Worm (Caenorhabditis elegans) whole organism, L4 larva: ENCODE data around the gene fnta-1.

Experiments
- aly-2 ChIP-seq: sonication (generic microtip); optimal IDR thresholded peaks from 2 replicates; lab custom pipeline; 2018; ENCODE audit warnings: missing biosample characterization, missing genetic modification characterization
- egl-27 ChIP-seq: sonication (generic microtip); optimal IDR thresholded peaks from 3 replicates; lab custom pipeline; 2017; ENCODE audit warnings: missing biosample characterization, missing genetic modification reagents, missing genetic modification characterization
- lim-7 ChIP-seq: fragments of 200-800 bp; sonication (Bioruptor generic); IDR thresholded peaks from 2 replicates; pipeline ENCODE4 v1.3.6; 2022; ENCODE audit warnings: missing genetic modification characterization, missing compliant biosample characterization
- snpc-4 ChIP-seq: fragments of 150-350 bp; optimal IDR thresholded peaks from 2 replicates; lab custom pipeline; 2014; ENCODE audit warnings: missing biosample characterization, missing genetic modification characterization
- unc-130 ChIP-seq: sonication (generic microtip); optimal IDR thresholded peaks from 2 replicates; lab custom pipeline; 2016; ENCODE audit warnings: missing genetic modification reagents, missing genetic modification characterization, missing compliant biosample characterization

- no peak for TF ChIP-seq snpc-4 (tag; lab: Kevin White, UChicago)
- no peak for TF ChIP-seq lim-7 (GFP tag; lab: Robert Waterston, UW)
- TF ChIP-seq egl-27 = no peak
- no peak for TF ChIP-seq aly-2 (tag; lab: Kevin White, UChicago)
- no peak for TF ChIP-seq unc-130 (GFP tag; lab: Kevin White, UChicago)
Observed at ce11 chrIV:240257-240754, at the start of gene fnta-1, which contains the start of gene cogc-8.
